Worm (Caenorhabditis elegans) whole organism, L2 larva: Measurements from ENCODE around the gene Y14H12B.1.

Experiments
- fos-1 ChIP-seq: fragments of 150-350 bp; optimal IDR thresholded peaks from 2 replicates; lab custom pipeline; 2014; ENCODE audit warnings: missing biosample characterization, missing genetic modification characterization
- lin-13 ChIP-seq: fragments of 150-350 bp; optimal IDR thresholded peaks from 2 replicates; lab custom pipeline; 2014; ENCODE audit warnings: missing biosample characterization, missing genetic modification reagents, missing genetic modification characterization
- mdl-1 ChIP-seq, 2 experiments: fragments of 150-350 bp in 1 of 2; sonication (generic microtip) in 1 of 2; optimal IDR thresholded peaks; 2 replicates each; lab custom pipeline; 2017; ENCODE audit warnings: missing biosample characterization in 2 of 2, missing genetic modification characterization in 2 of 2
- nhr-11 ChIP-seq: fragments of 150-350 bp; optimal IDR thresholded peaks from 2 replicates; lab custom pipeline; 2014; ENCODE audit warnings: missing biosample characterization, missing genetic modification characterization
- nhr-21 ChIP-seq: fragments of 150-350 bp; optimal IDR thresholded peaks from 2 replicates; lab custom pipeline; 2014; ENCODE audit warnings: missing biosample characterization, missing genetic modification characterization
- nhr-77 ChIP-seq: fragments of 150-350 bp; optimal IDR thresholded peaks from 2 replicates; lab custom pipeline; 2014; ENCODE audit warnings: missing biosample characterization, missing genetic modification characterization
- skn-1 ChIP-seq: sonication (generic microtip); optimal IDR thresholded peaks from 2 replicates; lab custom pipeline; 2017; ENCODE audit warnings: missing biosample characterization, missing genetic modification characterization
- snpc-4 ChIP-seq: fragments of 150-350 bp; optimal IDR thresholded peaks from 2 replicates; lab custom pipeline; 2014; ENCODE audit warnings: missing biosample characterization, missing genetic modification characterization
- unc-39 ChIP-seq: fragments of 150-350 bp; optimal IDR thresholded peaks from 2 replicates; lab custom pipeline; 2014; ENCODE audit warnings: missing biosample characterization, missing genetic modification characterization
- unc-62 ChIP-seq: fragments of 150-350 bp; optimal IDR thresholded peaks from 2 replicates; lab custom pipeline; 2014; ENCODE audit warnings: missing biosample characterization, missing genetic modification reagents, missing genetic modification characterization

- TF ChIP-seq nhr-77 (tag; lab: Kevin White, UChicago), result no peak
- TF ChIP-seq fos-1 (tag; lab: Kevin White, UChicago), result peak; percentile 67
- TF ChIP-seq nhr-21 (tag; lab: Kevin White, UChicago), result no peak
- no peak for TF ChIP-seq unc-39 (tag; lab: Kevin White, UChicago)
- no peak for TF ChIP-seq mdl-1 (tag; optimal IDR thresholded peaks at IDR 0.05; lab: Kevin White, UChicago)
- no peak for TF ChIP-seq skn-1 (tag; lab: Kevin White, UChicago)
- TF ChIP-seq snpc-4 (tag; lab: Kevin White, UChicago), result no peak
- no peak for TF ChIP-seq unc-62
- TF ChIP-seq nhr-11, result no peak
- no peak for TF ChIP-seq lin-13 (GFP tag; lab: Kevin White, UChicago)
Observed at ce11 chrII:3929446-3929845, 4.8 kb upstream of the Y14H12B.1 start.
